Fruit fly (Drosophila melanogaster) whole organism, embryonic: ENCODE results near the gene Pka-C3.
A peak's percentile ranks its signal among the peaks of the same experiment; 100 is the strongest.

Experiments used
- Blimp-1 ChIP-seq: fragments of 200-800 bp; sonication (Bioruptor generic); optimal IDR thresholded peaks from 3 replicates; lab custom pipeline; 2018; ENCODE audit warnings: missing biosample characterization, missing genetic modification characterization, mild to moderate bottlenecking, moderate library complexity, missing genetic modification reagents
- C15 ChIP-seq: fragments of 200-800 bp; sonication (Bioruptor generic); IDR thresholded peaks from 3 replicates; pipeline ENCODE4 v1.3.6; 2022; ENCODE audit warnings: missing biosample characterization, missing genetic modification characterization
- CG11504 ChIP-seq: fragments of 200-800 bp; sonication (Bioruptor generic); optimal IDR thresholded peaks from 3 replicates; lab custom pipeline; 2019; ENCODE audit warnings: missing biosample characterization, mild to moderate bottlenecking, missing genetic modification characterization, moderate library complexity
- CG12236 ChIP-seq: fragments of 200-800 bp; sonication (Bioruptor generic); optimal IDR thresholded peaks from 2 replicates; lab custom pipeline; 2016; ENCODE audit warnings: missing biosample characterization, missing genetic modification characterization
- CG14014 ChIP-seq: fragments of 200-800 bp; sonication (Bioruptor generic); IDR thresholded peaks from 2 replicates; pipeline ENCODE4 v1.3.6; 2022; ENCODE audit warnings: missing biosample characterization, missing genetic modification characterization
- CG14860 ChIP-seq: fragments of 200-800 bp; sonication (Bioruptor generic); IDR thresholded peaks from 3 replicates; pipeline ENCODE4 v1.3.6; 2022; ENCODE audit warnings: missing biosample characterization, missing genetic modification characterization; ENCODE audit not compliant: partially characterized antibody
- CG15269 ChIP-seq: fragments of 200-800 bp; sonication (Bioruptor generic); optimal IDR thresholded peaks from 2 replicates; lab custom pipeline; 2018; ENCODE audit warnings: missing biosample characterization, mild to moderate bottlenecking, missing genetic modification characterization, moderate library complexity
- CG15696 ChIP-seq: fragments of 200-800 bp; sonication (Bioruptor generic); optimal IDR thresholded peaks from 2 replicates; lab custom pipeline; 2019; ENCODE audit warnings: missing biosample characterization, mild to moderate bottlenecking, missing genetic modification characterization, moderate library complexity
- CG1603 ChIP-seq: fragments of 200-800 bp; sonication (Bioruptor generic); optimal IDR thresholded peaks from 2 replicates; lab custom pipeline; 2019; ENCODE audit warnings: missing biosample characterization, mild to moderate bottlenecking, missing genetic modification characterization, moderate library complexity
- CG17568 ChIP-seq: fragments of 200-800 bp; sonication (Bioruptor generic); optimal IDR thresholded peaks from 2 replicates; lab custom pipeline; 2018; ENCODE audit warnings: missing biosample characterization, mild to moderate bottlenecking, missing genetic modification characterization, moderate library complexity
- CG18476 ChIP-seq: fragments of 200-800 bp; sonication (Bioruptor generic); optimal IDR thresholded peaks from 2 replicates; lab custom pipeline; 2016; ENCODE audit warnings: missing biosample characterization, mild to moderate bottlenecking, missing genetic modification characterization
- CG34376 ChIP-seq: fragments of 200-800 bp; sonication (Bioruptor generic); optimal IDR thresholded peaks from 2 replicates; lab custom pipeline; 2018; ENCODE audit warnings: missing biosample characterization, mild to moderate bottlenecking, missing genetic modification characterization
- CG4404 ChIP-seq: fragments of 200-800 bp; sonication (Bioruptor generic); IDR thresholded peaks from 2 replicates; pipeline ENCODE4 v1.3.6; 2022; ENCODE audit warnings: missing biosample characterization, missing genetic modification characterization
- CG4424 ChIP-seq: fragments of 200-800 bp; sonication (Bioruptor generic); optimal IDR thresholded peaks from 3 replicates; lab custom pipeline; 2016; ENCODE audit warnings: missing biosample characterization, missing genetic modification characterization
- CG6813 ChIP-seq: fragments of 200-800 bp; sonication (Bioruptor generic); optimal IDR thresholded peaks from 2 replicates; lab custom pipeline; 2017; ENCODE audit warnings: missing biosample characterization, missing genetic modification characterization, mild to moderate bottlenecking, moderate library complexity, missing genetic modification reagents
- CG7357 ChIP-seq: fragments of 200-800 bp; sonication (Bioruptor generic); IDR thresholded peaks from 3 replicates; pipeline ENCODE4 v1.3.6; 2022; ENCODE audit warnings: missing biosample characterization, missing genetic modification characterization
- CG8924 ChIP-seq: fragments of 200-800 bp; optimal IDR thresholded peaks from 3 replicates; lab custom pipeline; 2019; ENCODE audit warnings: missing biosample characterization, mild to moderate bottlenecking, missing genetic modification characterization, moderate library complexity
- CHES-1-like ChIP-seq: fragments of 200-800 bp; sonication (Bioruptor generic); optimal IDR thresholded peaks from 2 replicates; lab custom pipeline; 2016; ENCODE audit warnings: missing biosample characterization, missing genetic modification characterization
- CTCF ChIP-seq: fragments of 200-800 bp; sonication (Bioruptor generic); optimal IDR thresholded peaks from 2 replicates; lab custom pipeline; 2017; ENCODE audit warnings: missing biosample characterization, mild to moderate bottlenecking, missing genetic modification characterization, moderate library complexity
- D19A ChIP-seq: fragments of 200-800 bp; optimal IDR thresholded peaks from 3 replicates; lab custom pipeline; 2019; ENCODE audit warnings: missing biosample characterization, mild to moderate bottlenecking, missing genetic modification characterization, moderate library complexity
- Drgx ChIP-seq: fragments of 200-800 bp; sonication (Bioruptor generic); IDR thresholded peaks from 2 replicates; pipeline ENCODE4 v1.3.6; 2022; ENCODE audit warnings: missing biosample characterization, missing genetic modification characterization
- Eip74EF ChIP-seq, 2 experiments: fragments of 200-800 bp in 1 of 2; fragments of >200 bp in 1 of 2; sonication (Bioruptor generic) in 1 of 2; optimal IDR thresholded peaks; 2 replicates each; lab custom pipeline; 2017 to 2019; ENCODE audit warnings: missing biosample characterization in 2 of 2, missing genetic modification characterization in 2 of 2, mild to moderate bottlenecking in 1 of 2, moderate library complexity in 1 of 2
- Hey ChIP-seq: fragments of 200-800 bp; sonication (Bioruptor generic); optimal IDR thresholded peaks from 3 replicates; lab custom pipeline; 2018; ENCODE audit warnings: missing biosample characterization, mild to moderate bottlenecking, missing genetic modification characterization
- Kr ChIP-seq: fragments of 200-800 bp; sonication (Bioruptor generic); optimal IDR thresholded peaks from 2 replicates; lab custom pipeline; 2017; ENCODE audit warnings: missing biosample characterization, mild to moderate bottlenecking, missing genetic modification characterization
- Med ChIP-seq: fragments of 200-800 bp; sonication (Bioruptor generic); peaks from one replicate; lab custom pipeline; 2016; ENCODE audit warnings: missing biosample characterization, missing genetic modification characterization, mild to moderate bottlenecking, inconsistent platforms, moderate library complexity
- PHDP ChIP-seq: fragments of 200-800 bp; sonication (Bioruptor generic); optimal IDR thresholded peaks from 3 replicates; lab custom pipeline; 2018; ENCODE audit warnings: missing biosample characterization, mild to moderate bottlenecking, missing genetic modification characterization, moderate library complexity
- Poxn ChIP-seq: fragments of 200-800 bp; sonication (Bioruptor generic); IDR thresholded peaks from 2 replicates; pipeline ENCODE4 v1.3.6; 2022; ENCODE audit warnings: missing biosample characterization, missing genetic modification characterization
- Rx ChIP-seq: fragments of 200-800 bp; sonication (Bioruptor generic); IDR thresholded peaks from 2 replicates; pipeline ENCODE4 v1.3.6; 2022; ENCODE audit warnings: missing biosample characterization, missing genetic modification characterization
- Tbp ChIP-seq: fragments of >200 bp; optimal IDR thresholded peaks from 2 replicates; lab custom pipeline; 2018; ENCODE audit warnings: missing biosample characterization, missing genetic modification characterization
- ap ChIP-seq: fragments of 200-800 bp; sonication (Bioruptor generic); IDR thresholded peaks from 2 replicates; pipeline ENCODE4 v1.3.6; 2022; ENCODE audit warnings: missing biosample characterization, missing genetic modification characterization
- cad ChIP-seq: fragments of >200 bp; optimal IDR thresholded peaks from 2 replicates; lab custom pipeline; 2017; ENCODE audit warnings: missing biosample characterization, missing genetic modification characterization
- croc ChIP-seq: fragments of 200-800 bp; sonication (Bioruptor generic); conservative IDR thresholded peaks from 3 replicates; pipeline ENCODE4 v1.3.6; 2022; ENCODE audit warnings: missing biosample characterization, missing genetic modification characterization
- fru ChIP-seq: fragments of >200 bp; optimal IDR thresholded peaks from 2 replicates; lab custom pipeline; 2017
- ftz-f1 ChIP-seq: fragments of 200-800 bp; sonication (Bioruptor generic); optimal IDR thresholded peaks from 2 replicates; lab custom pipeline; 2016; ENCODE audit warnings: missing biosample characterization, missing genetic modification characterization
- gem ChIP-seq: fragments of 200-800 bp; sonication (Bioruptor generic); optimal IDR thresholded peaks from 2 replicates; lab custom pipeline; 2019; ENCODE audit warnings: missing biosample characterization, mild to moderate bottlenecking, missing genetic modification characterization, moderate library complexity
- ken ChIP-seq: fragments of 200-800 bp; sonication (Bioruptor generic); IDR thresholded peaks from 3 replicates; pipeline ENCODE4 v1.3.6; 2022; ENCODE audit warnings: missing biosample characterization, missing genetic modification characterization
- knrl ChIP-seq: fragments of 200-800 bp; sonication (Bioruptor generic); IDR thresholded peaks from 3 replicates; pipeline ENCODE4 v1.3.6; 2022; ENCODE audit warnings: missing biosample characterization, missing genetic modification characterization; ENCODE audit not compliant: partially characterized antibody
- lbe ChIP-seq: fragments of 200-800 bp; sonication (Bioruptor generic); optimal IDR thresholded peaks from 2 replicates; lab custom pipeline; 2016; ENCODE audit warnings: missing biosample characterization, mild to moderate bottlenecking, missing genetic modification characterization
- nerfin-1 ChIP-seq: fragments of 200-800 bp; sonication (Bioruptor generic); optimal IDR thresholded peaks from 3 replicates; lab custom pipeline; 2019; ENCODE audit warnings: missing biosample characterization, mild to moderate bottlenecking, missing genetic modification characterization, moderate library complexity
- onecut ChIP-seq: fragments of 200-800 bp; sonication (Bioruptor generic); IDR thresholded peaks from 2 replicates; pipeline ENCODE4 v1.3.6; 2022; ENCODE audit warnings: missing biosample characterization, missing genetic modification characterization
- p53 ChIP-seq: fragments of 200-800 bp; sonication (Bioruptor generic); optimal IDR thresholded peaks from 2 replicates; lab custom pipeline; 2016; ENCODE audit warnings: missing biosample characterization, missing genetic modification characterization
- pfk ChIP-seq: fragments of 200-800 bp; sonication (Bioruptor generic); optimal IDR thresholded peaks from 2 replicates; lab custom pipeline; 2018; ENCODE audit warnings: missing biosample characterization, mild to moderate bottlenecking, missing genetic modification characterization, moderate library complexity
- sens-2 ChIP-seq: fragments of 200-800 bp; sonication (Bioruptor generic); IDR thresholded peaks from 2 replicates; pipeline ENCODE4 v1.3.6; 2022; ENCODE audit warnings: missing biosample characterization, missing genetic modification characterization
- slp2 ChIP-seq: fragments of 200-800 bp; sonication (Bioruptor generic); optimal IDR thresholded peaks from 2 replicates; lab custom pipeline; 2016; ENCODE audit warnings: missing biosample characterization, missing genetic modification characterization
- ssp ChIP-seq: fragments of 200-800 bp; sonication (Bioruptor generic); IDR thresholded peaks from 2 replicates; pipeline ENCODE4 v1.3.6; 2022; ENCODE audit warnings: missing biosample characterization, missing genetic modification characterization
- sug ChIP-seq: fragments of 200-800 bp; optimal IDR thresholded peaks from 2 replicates; lab custom pipeline; 2019; ENCODE audit warnings: missing biosample characterization, mild to moderate bottlenecking, missing genetic modification characterization, moderate library complexity
- tio ChIP-seq: fragments of 200-800 bp; sonication (Bioruptor generic); optimal IDR thresholded peaks from 2 replicates; lab custom pipeline; 2017; ENCODE audit warnings: missing biosample characterization, missing genetic modification characterization, inconsistent platforms
- tna ChIP-seq: fragments of 200-800 bp; sonication (Bioruptor generic); IDR thresholded peaks from 2 replicates; pipeline ENCODE4 v1.3.6; 2022; ENCODE audit warnings: missing biosample characterization, missing genetic modification characterization; ENCODE audit not compliant: partially characterized antibody
- trh ChIP-seq: fragments of 200-800 bp; sonication (Bioruptor generic); optimal IDR thresholded peaks from 2 replicates; lab custom pipeline; 2016; ENCODE audit warnings: missing biosample characterization, missing genetic modification characterization
- ttk ChIP-seq: fragments of 200-800 bp; sonication (Bioruptor generic); IDR thresholded peaks from 2 replicates; pipeline ENCODE4 v2.1.2; 2022; ENCODE audit warnings: missing biosample characterization, missing genetic modification characterization
- zen ChIP-seq: fragments of 200-800 bp; sonication (Bioruptor generic); optimal IDR thresholded peaks from 3 replicates; lab custom pipeline; 2018; ENCODE audit warnings: missing biosample characterization, mild to moderate bottlenecking, missing genetic modification characterization, moderate library complexity

The Pka-C3 gene

DNA sequence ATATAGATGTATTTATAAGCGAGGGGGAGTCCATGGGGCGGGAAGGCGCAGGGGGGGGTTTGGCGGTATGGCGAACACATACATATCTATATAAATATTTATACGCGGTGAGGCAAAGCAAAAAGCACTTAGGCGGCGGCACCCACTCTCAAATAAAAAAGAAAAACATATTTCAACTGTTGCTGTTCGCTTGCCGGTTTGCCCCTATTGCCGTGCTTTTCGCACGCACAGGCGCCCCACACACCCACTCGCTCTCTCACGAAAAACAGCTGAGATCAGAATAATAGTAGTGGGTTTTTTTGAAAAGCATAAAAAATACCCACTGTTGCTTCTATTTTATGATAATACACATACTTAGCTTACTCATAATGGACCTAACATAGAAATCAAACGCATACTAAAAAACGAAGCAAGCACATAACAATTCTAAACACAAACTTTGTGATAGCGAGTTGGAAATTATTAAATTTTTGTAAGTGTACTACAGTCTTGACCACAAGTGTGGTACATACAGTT is 46.6 kb upstream of the Pka-C3 start:
- TF ChIP-seq CG11504 (tag; lab: Kevin White, UChicago): peak; percentile 79
- TF ChIP-seq CG15269: peak; percentile 90
- peak; percentile 34 for TF ChIP-seq D19A (tag; lab: Kevin White, UChicago)
- peak; percentile 86 for TF ChIP-seq CG34376 (GFP tag; lab: Kevin White, UChicago)
- TF ChIP-seq knrl (GFP tag; lab: Robert Waterston, UW): no peak
- TF ChIP-seq ap: no peak
- 0 out of 2 replicates have a peak, but pooled peaks have one; percentile 47 for TF ChIP-seq tna (GFP tag; lab: Robert Waterston, UW)
- TF ChIP-seq ttk (GFP tag; lab: Robert Waterston, UW): no peak
- TF ChIP-seq CG4424 (GFP tag; lab: Kevin White, UChicago): peak; percentile 45
- TF ChIP-seq sens-2 (GFP tag; lab: Robert Waterston, UW): no peak
- TF ChIP-seq trh (GFP tag; lab: Kevin White, UChicago): no peak
- TF ChIP-seq sug (tag; lab: Kevin White, UChicago): peak; percentile 86
- TF ChIP-seq onecut: peak; percentile 22; the same call in 1 of the 2 replicates
- 0 out of 3 replicates have a peak, but pooled peaks have one; percentile 47 for TF ChIP-seq CG7357 (GFP tag; lab: Robert Waterston, UW)
- peak; percentile 52 for TF ChIP-seq CG17568 (GFP tag; lab: Kevin White, UChicago)
- no peak for TF ChIP-seq croc (GFP tag; lab: Robert Waterston, UW)
- TF ChIP-seq Med (GFP tag; lab: Kevin White, UChicago): peak; percentile 96
- TF ChIP-seq p53: no peak
- TF ChIP-seq CG1603: peak; percentile 55
- 0 out of 2 replicates have a peak, but pooled peaks have one; percentile 27 for TF ChIP-seq ssp (GFP tag; lab: Robert Waterston, UW)
- TF ChIP-seq tio: peak; percentile 75
- peak; percentile 86 for TF ChIP-seq Drgx (GFP tag; lab: Robert Waterston, UW)
- peak; percentile 45 for TF ChIP-seq nerfin-1 (tag; lab: Kevin White, UChicago)
- no peak for TF ChIP-seq fru (lab: Kevin White, UChicago)
- peak; percentile 88 for TF ChIP-seq gem (tag; lab: Kevin White, UChicago)
- peak; percentile 13 for TF ChIP-seq CG15696
- TF ChIP-seq CG6813: peak; percentile 31
- TF ChIP-seq Hey: peak; percentile 48
- peak; percentile 29 for TF ChIP-seq CG12236 (GFP tag; lab: Kevin White, UChicago)
- TF ChIP-seq CHES-1-like: peak; percentile 87
- TF ChIP-seq zen (tag; lab: Kevin White, UChicago): peak; percentile 27
- peak in 1 of 2 experiments; percentile 77 for TF ChIP-seq Eip74EF (GFP tag; optimal IDR thresholded peaks at IDR 0.05; lab: Kevin White, UChicago)
- peak; percentile 87 for TF ChIP-seq PHDP (tag; lab: Kevin White, UChicago)
- TF ChIP-seq CTCF (GFP tag; lab: Kevin White, UChicago): no peak
- TF ChIP-seq slp2: peak; percentile 67
- TF ChIP-seq lbe: no peak
- TF ChIP-seq CG4404 (GFP tag; lab: Robert Waterston, UW): no peak
- peak; percentile 84 for TF ChIP-seq CG8924 (tag; lab: Kevin White, UChicago)
- peak; percentile 58 for TF ChIP-seq CG18476 (GFP tag; lab: Kevin White, UChicago)
- no peak for TF ChIP-seq pfk (GFP tag; lab: Kevin White, UChicago)
- TF ChIP-seq CG14014 (GFP tag; lab: Robert Waterston, UW): peak; percentile 75
- TF ChIP-seq CG14860 (GFP tag; lab: Robert Waterston, UW): no peak
- no peak for TF ChIP-seq cad
- TF ChIP-seq Poxn (GFP tag; lab: Robert Waterston, UW): peak; percentile 31; the same call in 1 of the 2 replicates
- TF ChIP-seq ftz-f1 (GFP tag; lab: Kevin White, UChicago): no peak
- no peak for TF ChIP-seq ken (GFP tag; lab: Robert Waterston, UW)
- no peak for TF ChIP-seq Rx (GFP tag; lab: Robert Waterston, UW)
- TF ChIP-seq Blimp-1 (GFP tag; lab: Kevin White, UChicago): peak; percentile 52
- TF ChIP-seq Tbp (GFP tag; lab: Kevin White, UChicago): no peak
- 0 out of 3 replicates have a peak, but pooled peaks have one; percentile 58 for TF ChIP-seq C15
- TF ChIP-seq Kr (GFP tag; lab: Kevin White, UChicago): no peak
